Worm (Caenorhabditis elegans): Measurements from ENCODE around the gene F36H5.4.

- no peak for TF ChIP-seq ztf-11 (tag; optimal IDR thresholded peaks at IDR 0.05)
- TF ChIP-seq egl-5 (tag; optimal IDR thresholded peaks at IDR 0.05): no peak
- TF ChIP-seq snpc-4 (tag; optimal IDR thresholded peaks at IDR 0.05): no peak
- no peak for TF ChIP-seq ceh-9 (tag; optimal IDR thresholded peaks at IDR 0.05)
- no peak for TF ChIP-seq unc-62 (GFP tag; optimal IDR thresholded peaks at IDR 0.05)
- TF ChIP-seq nhr-11 (tag; optimal IDR thresholded peaks at IDR 0.05): no peak
- TF ChIP-seq ceh-16 (tag; optimal IDR thresholded peaks at IDR 0.05): no peak
- TF ChIP-seq nhr-77 (tag; optimal IDR thresholded peaks at IDR 0.05): no peak
- TF ChIP-seq lin-39 (tag; optimal IDR thresholded peaks at IDR 0.05): no peak
- TF ChIP-seq elt-3 (tag; optimal IDR thresholded peaks at IDR 0.05): no peak
- no peak for TF ChIP-seq egl-27 (tag; optimal IDR thresholded peaks at IDR 0.05)
- no peak for TF ChIP-seq nhr-25 (tag; optimal IDR thresholded peaks at IDR 0.05)
Measured at ce11 chrII:1725735-1726134, 35.9 kb upstream of the F36H5.4 start, which contains the start of gene F45C12.17.
